Worm (Caenorhabditis elegans) whole organism, L1 larva: ENCODE results near the gene rpn-12.

Experiments used
- C16A3.4 ChIP-seq: fragments of 150-350 bp; optimal IDR thresholded peaks from 2 replicates; lab custom pipeline; 2014; ENCODE audit warnings: missing biosample characterization, missing genetic modification characterization
- F16B12.6 ChIP-seq: fragments of 150-350 bp; optimal IDR thresholded peaks from 2 replicates; lab custom pipeline; 2014; ENCODE audit warnings: missing biosample characterization, missing genetic modification characterization
- aha-1 ChIP-seq: fragments of 150-350 bp; optimal IDR thresholded peaks from 2 replicates; lab custom pipeline; 2014; ENCODE audit warnings: missing biosample characterization, missing genetic modification characterization
- alr-1 ChIP-seq: fragments of 200-800 bp; sonication (Bioruptor generic); optimal IDR thresholded peaks from 2 replicates; lab custom pipeline; 2018; ENCODE audit warnings: borderline replicate concordance, mild to moderate bottlenecking, missing genetic modification characterization, missing compliant biosample characterization
- aly-2 ChIP-seq: fragments of 150-350 bp; optimal IDR thresholded peaks from 2 replicates; lab custom pipeline; 2014; ENCODE audit warnings: missing biosample characterization, missing genetic modification characterization
- ama-1 ChIP-seq: fragments of 150-350 bp; optimal IDR thresholded peaks from 2 replicates; lab custom pipeline; 2014
- ceh-63 ChIP-seq: fragments of 200-800 bp; sonication (Bioruptor generic); optimal IDR thresholded peaks from 2 replicates; lab custom pipeline; 2018; ENCODE audit warnings: mild to moderate bottlenecking, missing genetic modification characterization, missing compliant biosample characterization
- ceh-8 ChIP-seq: fragments of 200-800 bp; sonication (Bioruptor generic); optimal IDR thresholded peaks from 2 replicates; lab custom pipeline; 2018; ENCODE audit warnings: mild to moderate bottlenecking, missing genetic modification characterization, moderate library complexity, missing compliant biosample characterization
- ceh-88 ChIP-seq: fragments of 200-800 bp; sonication (Bioruptor generic); IDR thresholded peaks from 2 replicates; pipeline ENCODE4 v1.3.6; 2022; ENCODE audit warnings: missing genetic modification characterization, missing compliant biosample characterization
- ceh-90 ChIP-seq: sonication (generic microtip); optimal IDR thresholded peaks from 2 replicates; lab custom pipeline; 2016; ENCODE audit warnings: missing genetic modification characterization, missing compliant biosample characterization
- ces-1 ChIP-seq: fragments of 150-350 bp; optimal IDR thresholded peaks from 2 replicates; lab custom pipeline; 2014; ENCODE audit warnings: missing biosample characterization, missing genetic modification reagents, missing genetic modification characterization
- efl-1 ChIP-seq, 4 experiments: fragments of 150-350 bp; optimal IDR thresholded peaks in 3 of 4; peaks in 1 of 4; 1 replicate in 1 of 4; 2 replicates in 3 of 4; lab custom pipeline; 2014; ENCODE audit warnings: missing biosample characterization in 2 of 4, missing genetic modification characterization in 2 of 4, missing genetic modification reagents in 2 of 4
- egl-13 ChIP-seq: sonication (generic microtip); optimal IDR thresholded peaks from 2 replicates; lab custom pipeline; 2016; ENCODE audit warnings: missing genotype, missing genetic modification reagents, missing genetic modification characterization, missing compliant biosample characterization
- egl-27 ChIP-seq, 2 experiments: fragments of 150-350 bp in 1 of 2; sonication (generic microtip); optimal IDR thresholded peaks; 3 replicates each; lab custom pipeline; 2017 to 2018; ENCODE audit warnings: missing biosample characterization in 2 of 2, missing genetic modification characterization in 2 of 2, missing genetic modification reagents in 2 of 2
- elt-2 ChIP-seq: sonication (generic microtip); optimal IDR thresholded peaks from 2 replicates; lab custom pipeline; 2016; ENCODE audit warnings: missing genetic modification characterization, mild to moderate bottlenecking, inconsistent platforms, missing compliant biosample characterization, missing genetic modification reagents
- elt-3 ChIP-seq, 6 experiments: fragments of 150-350 bp in 1 of 6; sonication (generic microtip); optimal IDR thresholded peaks; 2 replicates each; lab custom pipeline; 2017 to 2018; ENCODE audit warnings: missing biosample characterization in 6 of 6, missing genetic modification characterization in 6 of 6, inconsistent platforms in 1 of 6
- ets-5 ChIP-seq: fragments of 200-800 bp; sonication (Bioruptor generic); IDR thresholded peaks from 2 replicates; pipeline ENCODE4 v1.3.6; 2022; ENCODE audit warnings: missing genetic modification characterization, missing compliant biosample characterization
- fkh-10 ChIP-seq: sonication (generic microtip); optimal IDR thresholded peaks from 2 replicates; lab custom pipeline; 2017; ENCODE audit warnings: missing biosample characterization, missing genetic modification reagents, missing genetic modification characterization
- fkh-8 ChIP-seq: sonication (generic microtip); optimal IDR thresholded peaks from 2 replicates; lab custom pipeline; 2016; ENCODE audit warnings: mild to moderate bottlenecking, missing genetic modification characterization, missing compliant biosample characterization
- grh-1 ChIP-seq: fragments of 200-800 bp; sonication (Bioruptor generic); IDR thresholded peaks from 2 replicates; pipeline ENCODE4 v1.3.6; 2022; ENCODE audit warnings: missing genetic modification reagents, missing genetic modification characterization, missing compliant biosample characterization
- hlh-4 ChIP-seq: sonication (generic microtip); optimal IDR thresholded peaks from 2 replicates; lab custom pipeline; 2016; ENCODE audit warnings: mild to moderate bottlenecking, missing genetic modification characterization, missing compliant biosample characterization
- irx-1 ChIP-seq: sonication (generic microtip); optimal IDR thresholded peaks from 2 replicates; lab custom pipeline; 2016; ENCODE audit warnings: missing genetic modification characterization, missing compliant biosample characterization
- isw-1 ChIP-seq: fragments of 200-800 bp; sonication (Bioruptor generic); IDR thresholded peaks from 2 replicates; pipeline ENCODE4 v1.3.6; 2022; ENCODE audit warnings: missing genetic modification characterization, missing compliant biosample characterization
- lin-15B ChIP-seq: fragments of 150-350 bp; sonication (generic microtip); optimal IDR thresholded peaks from 3 replicates; lab custom pipeline; 2014; ENCODE audit warnings: missing biosample characterization, missing genetic modification characterization
- lin-35 ChIP-seq, 2 experiments: fragments of 150-350 bp; optimal IDR thresholded peaks; 2 replicates each; lab custom pipeline; 2014; ENCODE audit warnings: missing biosample characterization in 2 of 2, missing genetic modification characterization in 2 of 2, missing genetic modification reagents in 2 of 2
- mab-9 ChIP-seq: fragments of 200-800 bp; sonication (Bioruptor generic); IDR thresholded peaks from 2 replicates; pipeline ENCODE4 v1.3.6; 2022; ENCODE audit warnings: missing genetic modification reagents, missing genetic modification characterization, missing compliant biosample characterization
- mdl-1 ChIP-seq, 2 experiments: fragments of 150-350 bp; optimal IDR thresholded peaks; 2 replicates each; lab custom pipeline; 2014 to 2017; ENCODE audit warnings: missing biosample characterization in 2 of 2, missing genetic modification characterization in 2 of 2, inconsistent platforms in 1 of 2
- mef-2 ChIP-seq: fragments of 150-350 bp; optimal IDR thresholded peaks from 2 replicates; lab custom pipeline; 2014; ENCODE audit warnings: missing biosample characterization, missing genetic modification characterization
- mep-1 ChIP-seq: fragments of 150-350 bp; optimal IDR thresholded peaks from 2 replicates; lab custom pipeline; 2014; ENCODE audit warnings: missing biosample characterization, missing genetic modification characterization
- nhr-12 ChIP-seq: sonication (generic microtip); optimal IDR thresholded peaks from 2 replicates; lab custom pipeline; 2017; ENCODE audit warnings: missing biosample characterization, missing genetic modification characterization
- nhr-19 ChIP-seq: fragments of 200-800 bp; sonication (Bioruptor generic); conservative IDR thresholded peaks from 2 replicates; pipeline ENCODE4 v1.3.6; 2022; ENCODE audit warnings: missing genetic modification characterization, missing compliant biosample characterization
- nhr-20 ChIP-seq: sonication (generic microtip); optimal IDR thresholded peaks from 2 replicates; lab custom pipeline; 2016; ENCODE audit warnings: mild to moderate bottlenecking, missing genetic modification characterization, missing compliant biosample characterization
- nhr-237 ChIP-seq: fragments of 150-350 bp; optimal IDR thresholded peaks from 2 replicates; lab custom pipeline; 2014; ENCODE audit warnings: missing biosample characterization, missing genetic modification characterization
- nhr-77 ChIP-seq: fragments of 150-350 bp; optimal IDR thresholded peaks from 2 replicates; lab custom pipeline; 2014; ENCODE audit warnings: missing biosample characterization, missing genetic modification characterization
- nhr-84 ChIP-seq: sonication (generic microtip); optimal IDR thresholded peaks from 2 replicates; lab custom pipeline; 2017; ENCODE audit warnings: missing biosample characterization, missing genetic modification characterization
- nhr-85 ChIP-seq: sonication (generic microtip); peaks from one replicate; lab custom pipeline; 2016; ENCODE audit warnings: missing genetic modification characterization, inconsistent platforms, missing compliant biosample characterization
- nhr-90 ChIP-seq: sonication (generic microtip); optimal IDR thresholded peaks from 2 replicates; lab custom pipeline; 2016; ENCODE audit warnings: mild to moderate bottlenecking, missing genetic modification characterization, missing compliant biosample characterization; ENCODE audit not compliant: poor library complexity
- pag-3 ChIP-seq: sonication (generic microtip); optimal IDR thresholded peaks from 2 replicates; lab custom pipeline; 2017; ENCODE audit warnings: missing genetic modification characterization, mild to moderate bottlenecking, missing compliant biosample characterization, antibody characterized with exemption, borderline replicate concordance; ENCODE audit not compliant: insufficient read depth
- skn-1 ChIP-seq: fragments of 150-350 bp; optimal IDR thresholded peaks from 2 replicates; lab custom pipeline; 2014; ENCODE audit warnings: missing biosample characterization, missing genetic modification characterization
- snpc-4 ChIP-seq: fragments of 150-350 bp; optimal IDR thresholded peaks from 2 replicates; lab custom pipeline; 2014; ENCODE audit warnings: missing biosample characterization, missing genetic modification characterization
- snu-23 ChIP-seq: sonication (generic microtip); optimal IDR thresholded peaks from 2 replicates; lab custom pipeline; 2016; ENCODE audit warnings: missing genetic modification characterization, missing compliant biosample characterization
- sptf-1 ChIP-seq: fragments of 150-350 bp; optimal IDR thresholded peaks from 2 replicates; lab custom pipeline; 2014; ENCODE audit warnings: missing biosample characterization, missing genetic modification characterization
- sup-37 ChIP-seq: fragments of 200-800 bp; sonication (Bioruptor generic); optimal IDR thresholded peaks from 2 replicates; lab custom pipeline; 2018; ENCODE audit warnings: mild to moderate bottlenecking, missing genetic modification characterization, missing compliant biosample characterization
- unc-30 ChIP-seq: sonication (generic microtip); optimal IDR thresholded peaks from 2 replicates; lab custom pipeline; 2017; ENCODE audit warnings: missing biosample characterization, missing genetic modification characterization
- unc-62 ChIP-seq: fragments of 150-350 bp; optimal IDR thresholded peaks from 2 replicates; lab custom pipeline; 2014; ENCODE audit warnings: missing biosample characterization, missing genetic modification reagents, missing genetic modification characterization
- unc-86 ChIP-seq: sonication (generic microtip); optimal IDR thresholded peaks from 2 replicates; lab custom pipeline; 2016; ENCODE audit warnings: missing genetic modification characterization, missing compliant biosample characterization
- unc-98 ChIP-seq: fragments of 200-800 bp; sonication (Bioruptor generic); IDR thresholded peaks from 2 replicates; pipeline ENCODE4 v1.3.6; 2022; ENCODE audit warnings: missing genetic modification characterization, missing compliant biosample characterization
- vab-15 ChIP-seq: sonication (generic microtip); optimal IDR thresholded peaks from 2 replicates; lab custom pipeline; 2017; ENCODE audit warnings: missing genotype, mild to moderate bottlenecking, missing genetic modification characterization, missing compliant biosample characterization
- xbp-1 ChIP-seq: sonication (generic microtip); optimal IDR thresholded peaks from 2 replicates; lab custom pipeline; 2016; ENCODE audit warnings: missing genetic modification characterization, missing compliant biosample characterization
- zag-1 ChIP-seq: fragments of 150-350 bp; optimal IDR thresholded peaks from 2 replicates; lab custom pipeline; 2014; ENCODE audit warnings: missing biosample characterization, missing genetic modification characterization
- zip-4 ChIP-seq: fragments of 200-800 bp; sonication (Bioruptor generic); optimal IDR thresholded peaks from 2 replicates; lab custom pipeline; 2018; ENCODE audit warnings: mild to moderate bottlenecking, missing genetic modification characterization, moderate library complexity, missing compliant biosample characterization
- ztf-11 ChIP-seq, 2 experiments: sonication (generic microtip); optimal IDR thresholded peaks; 2 replicates each; lab custom pipeline; 2016 to 2017; ENCODE audit warnings: missing genetic modification characterization in 2 of 2, missing biosample characterization in 1 of 2, missing compliant biosample characterization in 1 of 2

rpn-12 gene

ce11 chrII:11634057-11634676 is 18.8 kb upstream of the rpn-12 start (continued):
- TF ChIP-seq mdl-1 (tag; optimal IDR thresholded peaks at IDR 0.05; lab: Kevin White, UChicago), result peak in 1 of 2 experiments; percentile 97
- peak; percentile 75 for TF ChIP-seq isw-1 (GFP tag; lab: Robert Waterston, UW)
- TF ChIP-seq nhr-84 (tag; lab: Kevin White, UChicago), result no peak
- TF ChIP-seq ztf-11 (tag; optimal IDR thresholded peaks at IDR 0.05; lab: Kevin White, UChicago), result peak in 1 of 2 experiments; percentile 58
- TF ChIP-seq irx-1 (tag; lab: Kevin White, UChicago), result peak; percentile 76
- peak; percentile 66; the same call in 1 of the 2 replicates for TF ChIP-seq grh-1 (GFP tag; lab: Robert Waterston, UW)
- TF ChIP-seq lin-35 (GFP tag; optimal IDR thresholded peaks at IDR 0.05; lab: Kevin White, UChicago), result peak; percentile 64 to 83
- peak; percentile 82 for TF ChIP-seq ceh-88 (GFP tag; lab: Robert Waterston, UW)
- no peak for TF ChIP-seq ets-5 (GFP tag; lab: Robert Waterston, UW)
- TF ChIP-seq elt-3 (tag; optimal IDR thresholded peaks at IDR 0.05; lab: Kevin White, UChicago), result peak in 4 of 6 experiments; percentile 9 to 60 (median 28)
- peak; percentile 84 for TF ChIP-seq nhr-19 (GFP tag; lab: Robert Waterston, UW)
- peak; percentile 96 for TF ChIP-seq snu-23 (GFP tag; lab: Kevin White, UChicago)
- TF ChIP-seq fkh-8, result peak; percentile 96
- no peak for TF ChIP-seq nhr-12 (tag; lab: Kevin White, UChicago)
- TF ChIP-seq efl-1 (optimal IDR thresholded peaks at IDR 0.05; lab: Kevin White, UChicago), result peak; percentile 77 to 92
- TF ChIP-seq efl-1 (GFP tag; optimal IDR thresholded peaks at IDR 0.05 in 1 of 2; lab: Kevin White, UChicago), result peak; percentile 52 to 92
- peak; percentile 9 for TF ChIP-seq F16B12.6 (tag; lab: Kevin White, UChicago)
- TF ChIP-seq nhr-85 (tag; lab: Kevin White, UChicago), result peak; percentile 95
- TF ChIP-seq aha-1 (tag; lab: Kevin White, UChicago), result no peak
- peak; percentile 64 for TF ChIP-seq fkh-10
- TF ChIP-seq vab-15 (tag; lab: Kevin White, UChicago), result no peak
- no peak for TF ChIP-seq alr-1 (tag; lab: Kevin White, UChicago)
- peak; percentile 89 for TF ChIP-seq xbp-1 (tag; lab: Kevin White, UChicago)
- no peak for TF ChIP-seq aly-2 (tag; lab: Kevin White, UChicago)
- peak; percentile 34 for TF ChIP-seq elt-2 (tag; lab: Kevin White, UChicago)
- TF ChIP-seq sup-37 (GFP tag; lab: Kevin White, UChicago), result no peak
- TF ChIP-seq mab-9 (GFP tag; lab: Robert Waterston, UW), result peak; percentile 60; the same call in 1 of the 2 replicates
- peak; percentile 68 for TF ChIP-seq C16A3.4 (tag; lab: Kevin White, UChicago)
- 0 out of 2 replicates have a peak, but pooled peaks have one; percentile 9 for TF ChIP-seq unc-98 (GFP tag; lab: Robert Waterston, UW)
- TF ChIP-seq zag-1 (tag; lab: Kevin White, UChicago), result peak; percentile 26
- TF ChIP-seq egl-27 (tag; optimal IDR thresholded peaks at IDR 0.05; lab: Kevin White, UChicago), result peak; percentile 23 to 95
- TF ChIP-seq nhr-90 (tag; lab: Kevin White, UChicago), result peak; percentile 83
- TF ChIP-seq mef-2, result peak; percentile 83
- TF ChIP-seq egl-13 (tag; lab: Kevin White, UChicago), result peak; percentile 74
- no peak for TF ChIP-seq unc-62
- TF ChIP-seq ces-1 (GFP tag; lab: Kevin White, UChicago), result no peak
- TF ChIP-seq nhr-20 (tag; lab: Kevin White, UChicago), result peak; percentile 92
- peak; percentile 53 for TF ChIP-seq ceh-8 (GFP tag; lab: Kevin White, UChicago)
- TF ChIP-seq unc-30 (tag; lab: Kevin White, UChicago), result no peak
- TF ChIP-seq lin-15B (tag; lab: Kevin White, UChicago), result no peak
- TF ChIP-seq skn-1 (tag; lab: Kevin White, UChicago), result peak; percentile 39
- peak; percentile 82 for TF ChIP-seq unc-86 (tag; lab: Kevin White, UChicago)
- TF ChIP-seq nhr-237 (tag; lab: Kevin White, UChicago), result peak; percentile 41
- TF ChIP-seq sptf-1 (tag; lab: Kevin White, UChicago), result no peak
- TF ChIP-seq zip-4, result no peak
- TF ChIP-seq nhr-77 (tag; lab: Kevin White, UChicago), result peak; percentile 84
- no peak for TF ChIP-seq ama-1 (lab: Kevin White, UChicago)
- TF ChIP-seq hlh-4 (tag; lab: Kevin White, UChicago), result no peak
- no peak for TF ChIP-seq ceh-90 (tag; lab: Kevin White, UChicago)
- TF ChIP-seq pag-3 (tag; lab: Kevin White, UChicago), result no peak
- TF ChIP-seq ceh-63 (GFP tag; lab: Kevin White, UChicago), result no peak
- TF ChIP-seq mep-1, result peak; percentile 73
- TF ChIP-seq snpc-4 (tag; lab: Kevin White, UChicago), result peak; percentile 50
